Worm (Caenorhabditis elegans) whole organism, L2 larva: ENCODE results near the gene C04B4.4.
"Not testable (repeated sequence)": the region's sequence is repeated elsewhere in the genome, so short reads cannot be mapped to it uniquely, and the experiment has no call there.

Experiments
- nhr-12 ChIP-seq: fragments of 150-350 bp; optimal IDR thresholded peaks from 2 replicates; lab custom pipeline; 2014; ENCODE audit warnings: missing biosample characterization, missing genetic modification characterization
- sem-4 ChIP-seq: fragments of 150-350 bp; optimal IDR thresholded peaks from 2 replicates; lab custom pipeline; 2014; ENCODE audit warnings: missing biosample characterization, missing genetic modification reagents, missing genetic modification characterization

- TF ChIP-seq sem-4; nhr-12 (tag; lab: Kevin White, UChicago): not testable (repeated sequence)
Measured at ce11 chrX:12302755-12303154, 12.1 kb downstream of the C04B4.4 start, which contains the start of gene dot-1.3.
